Worm (Caenorhabditis elegans) whole organism, early embryonic: Measurements from ENCODE around the gene C29G2.3.
"Not testable (repeated sequence)": the region's sequence is repeated elsewhere in the genome, so short reads cannot be mapped to it uniquely, and the experiment has no call there.

Experiments
- B0310.2 ChIP-seq: sonication (generic microtip); optimal IDR thresholded peaks from 2 replicates; lab custom pipeline; 2016; ENCODE audit warnings: mild to moderate bottlenecking, missing genetic modification characterization, missing compliant biosample characterization
- F13C5.2 ChIP-seq: sonication (generic microtip); optimal IDR thresholded peaks from 2 replicates; lab custom pipeline; 2017; ENCODE audit warnings: mild to moderate bottlenecking, missing genetic modification characterization, inconsistent platforms, missing compliant biosample characterization
- aly-1 ChIP-seq: sonication (generic microtip); optimal IDR thresholded peaks from 2 replicates; lab custom pipeline; 2016; ENCODE audit warnings: missing genetic modification characterization, missing compliant biosample characterization
- ama-1 ChIP-seq: fragments of 150-350 bp; optimal IDR thresholded peaks from 2 replicates; lab custom pipeline; 2014
- ceh-13 ChIP-seq: fragments of 200-800 bp; sonication (Bioruptor generic); optimal IDR thresholded peaks from 2 replicates; lab custom pipeline; 2018; ENCODE audit warnings: mild to moderate bottlenecking, missing genetic modification characterization, missing compliant biosample characterization
- ceh-36 ChIP-seq: sonication (generic microtip); optimal IDR thresholded peaks from 2 replicates; lab custom pipeline; 2016; ENCODE audit warnings: missing genetic modification characterization, inconsistent platforms, missing compliant biosample characterization
- ets-7 ChIP-seq: sonication (generic microtip); optimal IDR thresholded peaks from 2 replicates; lab custom pipeline; 2016; ENCODE audit warnings: missing genotype, missing genetic modification characterization, missing compliant biosample characterization
- flt-1 ChIP-seq: fragments of 200-800 bp; sonication (Bioruptor generic); IDR thresholded peaks from 2 replicates; pipeline ENCODE4 v1.3.6; 2022; ENCODE audit warnings: missing genetic modification characterization, missing compliant biosample characterization
- hmbx-1 ChIP-seq: sonication (generic microtip); optimal IDR thresholded peaks from 2 replicates; lab custom pipeline; 2016; ENCODE audit warnings: mild to moderate bottlenecking, missing genetic modification characterization, missing compliant biosample characterization
- hmg-4 ChIP-seq: fragments of 200-800 bp; sonication (Bioruptor generic); optimal IDR thresholded peaks from 2 replicates; lab custom pipeline; 2018; ENCODE audit warnings: mild to moderate bottlenecking, missing genetic modification characterization, missing compliant biosample characterization
- hnd-1 ChIP-seq: sonication (generic microtip); optimal IDR thresholded peaks from 2 replicates; lab custom pipeline; 2016; ENCODE audit warnings: missing genetic modification characterization, missing compliant biosample characterization
- pes-1 ChIP-seq: fragments of 200-800 bp; sonication (Bioruptor generic); IDR thresholded peaks from 2 replicates; pipeline ENCODE4 v1.3.6; 2022; ENCODE audit warnings: missing genetic modification reagents, missing genetic modification characterization, missing compliant biosample characterization
- scrt-1 ChIP-seq: fragments of 200-800 bp; sonication (Bioruptor generic); IDR thresholded peaks from 2 replicates; pipeline ENCODE4 v1.3.6; 2022; ENCODE audit warnings: missing genetic modification characterization, missing compliant biosample characterization
- sea-1 ChIP-seq: fragments of 200-800 bp; sonication (Bioruptor generic); conservative IDR thresholded peaks from 2 replicates; pipeline ENCODE4 v1.3.6; 2022; ENCODE audit warnings: missing genetic modification characterization, missing compliant biosample characterization
- tbx-11 ChIP-seq: fragments of 200-800 bp; sonication (Bioruptor generic); IDR thresholded peaks from 2 replicates; pipeline ENCODE4 v1.3.6; 2022; ENCODE audit warnings: missing genetic modification characterization, missing compliant biosample characterization
- tbx-37 ChIP-seq: fragments of 200-800 bp; sonication (Bioruptor generic); conservative IDR thresholded peaks from 2 replicates; pipeline ENCODE4 v1.3.6; 2022; ENCODE audit warnings: missing genetic modification reagents, missing genetic modification characterization, missing compliant biosample characterization
- tra-4 ChIP-seq: sonication (generic microtip); optimal IDR thresholded peaks from 2 replicates; lab custom pipeline; 2017; ENCODE audit warnings: missing genetic modification characterization, missing compliant biosample characterization

C29G2.3 gene

DNA sequence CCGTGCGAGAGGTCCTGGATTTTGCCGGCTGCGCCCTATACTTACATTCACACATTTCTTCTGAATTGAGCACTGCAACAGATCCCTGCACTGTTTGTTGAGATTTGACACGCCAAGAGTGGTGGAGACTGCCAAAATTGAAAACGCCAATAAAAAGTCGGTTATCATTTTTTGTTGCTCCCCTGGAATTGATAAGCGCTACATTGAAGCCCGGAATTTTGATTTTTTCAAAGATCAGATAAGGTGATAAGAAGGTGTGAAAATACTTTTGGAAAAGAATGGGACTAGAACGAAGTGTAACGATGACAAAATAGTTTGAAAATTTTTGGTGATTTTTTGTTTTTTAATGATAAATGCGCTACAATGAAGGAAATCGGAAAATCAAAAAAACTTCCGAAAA lies 5.0 kb downstream of the C29G2.3 start, which contains the start of gene C29G2.6:
Gene C29G2.6 (minus strand): TSS at position 182 of the 400 bp plus-strand sequence.
- TF ChIP-seq hnd-1 (tag; lab: Kevin White, UChicago) = no peak
- no peak for TF ChIP-seq aly-1 (tag; lab: Kevin White, UChicago)
- no peak for TF ChIP-seq B0310.2 (tag; lab: Kevin White, UChicago)
- no peak for TF ChIP-seq flt-1 (GFP tag; lab: Robert Waterston, UW)
- no peak for TF ChIP-seq tra-4 (tag; lab: Kevin White, UChicago)
- no peak for TF ChIP-seq tbx-37
- TF ChIP-seq sea-1 (GFP tag; lab: Robert Waterston, UW) = no peak
- TF ChIP-seq scrt-1 = no peak
- TF ChIP-seq ets-7 (tag; lab: Kevin White, UChicago) = no peak
- no peak for TF ChIP-seq hmg-4 (GFP tag; lab: Kevin White, UChicago)
- no peak for TF ChIP-seq ceh-36
- TF ChIP-seq F13C5.2 (tag; lab: Kevin White, UChicago) = no peak

DNA sequence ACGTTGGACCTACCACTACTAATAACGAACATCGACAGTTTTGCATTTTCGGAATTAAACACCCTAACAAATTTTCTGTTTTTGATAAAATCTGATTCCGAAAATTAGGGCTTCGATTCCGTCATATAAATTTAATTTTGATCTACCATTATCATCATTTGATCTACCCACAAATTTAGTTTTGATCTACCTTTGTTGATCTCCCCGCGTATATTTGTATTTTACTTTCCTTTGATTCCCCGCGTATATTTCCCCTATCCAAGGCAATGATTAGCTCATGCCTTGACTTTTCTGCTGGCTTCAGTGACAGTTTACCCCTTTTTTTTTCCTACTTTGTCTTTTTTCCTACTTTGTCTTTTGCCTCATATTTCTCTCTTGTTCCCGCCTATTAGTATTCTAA lies 9.1 kb downstream of the C29G2.3 start:
- no peak for TF ChIP-seq tbx-37
- no peak for TF ChIP-seq hmg-4 (GFP tag; lab: Kevin White, UChicago)
- TF ChIP-seq ama-1 (lab: Kevin White, UChicago) = no peak
- TF ChIP-seq tbx-11 (GFP tag; lab: Robert Waterston, UW) = no peak
- TF ChIP-seq ceh-36 = no peak
- TF ChIP-seq tra-4 (tag; lab: Kevin White, UChicago) = no peak
- TF ChIP-seq flt-1 (GFP tag; lab: Robert Waterston, UW) = no peak
- no peak for TF ChIP-seq F13C5.2 (tag; lab: Kevin White, UChicago)
- TF ChIP-seq hnd-1 (tag; lab: Kevin White, UChicago) = no peak

DNA sequence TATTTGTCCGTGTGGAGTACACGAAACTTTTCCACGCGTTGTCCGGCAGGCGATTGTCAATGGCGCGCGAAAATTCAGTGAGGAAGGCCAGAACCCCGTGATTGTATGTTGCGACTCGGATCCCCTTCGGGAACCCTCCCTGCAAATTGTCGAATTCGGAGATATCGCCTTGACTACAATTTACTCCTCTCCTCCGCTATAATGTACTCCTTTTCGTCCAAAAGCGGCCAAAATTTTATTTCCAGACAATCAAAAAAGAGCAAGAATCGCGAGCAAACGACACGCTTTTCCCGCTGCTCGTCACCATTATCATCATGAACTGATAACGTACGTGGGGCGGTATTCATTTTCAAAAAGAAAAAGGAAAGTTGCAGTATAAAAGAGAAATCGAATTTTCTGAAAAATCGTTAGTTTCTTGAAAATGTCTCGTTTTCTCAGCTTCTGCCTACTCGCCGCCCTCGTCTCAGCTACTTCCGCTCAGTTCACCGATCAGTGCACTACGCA lies 11.5 kb downstream of the C29G2.3 start, which contains the start of gene irg-3:
Gene irg-3 (plus strand): TSS at position 419 of the 504 bp plus-strand sequence.
- TF ChIP-seq flt-1 (GFP tag; lab: Robert Waterston, UW) (no peak), aly-1 (tag; lab: Kevin White, UChicago) (no peak)

DNA sequence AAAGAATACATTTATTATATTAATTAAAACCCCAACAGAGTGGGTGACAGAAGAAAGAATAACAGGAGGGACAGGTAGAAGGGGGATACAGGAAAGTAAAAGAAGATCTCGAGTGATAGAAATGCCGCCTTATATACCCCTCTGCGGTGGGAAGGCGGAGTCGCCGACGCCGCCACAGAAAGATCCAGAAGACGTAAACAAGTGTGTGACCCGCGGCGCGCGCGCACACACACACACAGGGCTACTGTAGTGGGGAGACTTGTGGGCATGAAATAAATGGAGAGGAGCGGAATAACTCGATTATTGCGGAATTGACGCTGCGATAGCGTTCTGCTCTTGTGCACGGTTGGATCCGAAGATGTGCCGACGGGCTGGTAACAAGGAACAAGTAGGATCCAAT lies 15.0 kb downstream of the C29G2.3 start:
- TF ChIP-seq hmbx-1 (tag; lab: Kevin White, UChicago) = no peak
- TF ChIP-seq scrt-1 = no peak
- no peak for TF ChIP-seq ama-1 (lab: Kevin White, UChicago)
- no peak for TF ChIP-seq flt-1 (GFP tag; lab: Robert Waterston, UW)
- TF ChIP-seq sea-1 (GFP tag; lab: Robert Waterston, UW) = no peak
- no peak for TF ChIP-seq ets-7 (tag; lab: Kevin White, UChicago)
- no peak for TF ChIP-seq F13C5.2 (tag; lab: Kevin White, UChicago)
- TF ChIP-seq B0310.2 (tag; lab: Kevin White, UChicago) = no peak
- no peak for TF ChIP-seq aly-1 (tag; lab: Kevin White, UChicago)
- TF ChIP-seq tra-4 (tag; lab: Kevin White, UChicago) = no peak
- no peak for TF ChIP-seq tbx-37
- TF ChIP-seq tbx-11 (GFP tag; lab: Robert Waterston, UW) = no peak
- no peak for TF ChIP-seq hnd-1 (tag; lab: Kevin White, UChicago)
- TF ChIP-seq hmg-4 (GFP tag; lab: Kevin White, UChicago) = no peak

DNA sequence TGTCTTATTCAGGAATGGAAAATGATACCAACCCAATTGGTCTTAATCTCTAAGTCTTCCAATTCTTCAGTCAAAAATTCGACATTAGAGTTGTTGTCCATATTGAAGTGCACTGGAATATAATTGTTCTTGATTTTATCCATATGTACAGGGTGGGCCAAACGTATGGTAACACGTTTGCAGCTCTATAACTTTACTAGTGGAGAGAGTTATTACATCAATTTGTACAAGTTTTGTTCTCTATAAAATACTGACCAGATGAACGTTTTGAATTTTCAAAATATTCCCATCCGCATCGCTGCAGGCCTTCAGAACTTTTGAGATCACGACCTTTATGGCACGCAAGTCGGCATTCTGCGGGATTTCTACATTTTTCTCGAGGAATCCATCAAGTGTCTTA lies 18.1 kb downstream of the C29G2.3 start, which contains the start of gene F53E10.5:
Gene F53E10.5 (minus strand): TSS at position 101 of the 400 bp plus-strand sequence.
- not testable (repeated sequence) for TF ChIP-seq flt-1 (GFP tag; lab: Robert Waterston, UW); scrt-1; tbx-37

DNA sequence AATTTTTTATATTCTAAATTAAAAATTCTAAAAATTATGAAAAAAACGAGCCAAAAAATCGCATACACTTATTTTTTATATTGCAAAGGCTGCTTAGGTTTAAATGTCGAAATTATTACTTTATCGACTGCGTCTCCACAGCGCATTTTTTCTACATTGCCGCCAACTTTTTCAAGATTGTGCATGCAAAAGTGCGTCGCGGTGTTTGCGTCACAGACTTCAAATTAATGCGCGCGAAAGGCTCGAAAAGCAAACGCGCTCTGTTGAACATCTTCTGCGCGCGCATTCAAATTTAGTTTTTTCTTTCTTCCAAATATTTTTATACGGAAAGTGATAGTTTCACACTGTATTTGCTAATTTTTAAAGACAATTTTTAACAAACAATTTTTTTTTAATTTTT lies 19.8 kb downstream of the C29G2.3 start:
- TF ChIP-seq hnd-1 (tag; lab: Kevin White, UChicago) (no peak), B0310.2 (tag; lab: Kevin White, UChicago) (no peak), tbx-11 (GFP tag; lab: Robert Waterston, UW) (0 out of 2 replicates have a peak, but pooled peaks have one; percentile 18), sea-1 (GFP tag; lab: Robert Waterston, UW) (no peak), F13C5.2 (tag; lab: Kevin White, UChicago) (peak; percentile 4), ceh-13 (GFP tag; lab: Kevin White, UChicago) (no peak), hmbx-1 (tag; lab: Kevin White, UChicago) (no peak), pes-1 (GFP tag; lab: Robert Waterston, UW) (peak; percentile 52; the same call in 1 of the 2 replicates)

DNA sequence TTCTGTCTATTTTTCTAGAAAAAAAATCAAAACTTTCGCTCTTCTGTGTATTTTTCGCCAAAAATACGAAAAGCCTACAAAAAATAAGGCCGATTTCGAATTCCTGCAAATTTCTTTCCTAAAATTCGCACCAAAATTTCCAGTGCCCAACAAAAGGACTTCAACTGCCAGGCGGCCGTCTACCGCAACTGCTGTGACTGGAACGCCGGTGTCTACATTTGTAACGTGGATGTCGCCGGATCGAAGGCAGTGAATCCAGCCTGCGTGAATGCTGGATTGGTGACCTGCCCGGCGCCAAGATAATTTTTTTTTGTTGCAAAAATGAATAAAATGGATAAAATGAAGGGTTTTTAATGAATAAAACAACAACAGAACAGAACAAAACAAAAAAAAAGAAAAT lies 21.1 kb downstream of the C29G2.3 start:
- no peak for TF ChIP-seq pes-1 (GFP tag; lab: Robert Waterston, UW)
- TF ChIP-seq flt-1 (GFP tag; lab: Robert Waterston, UW) = no peak
- no peak for TF ChIP-seq sea-1 (GFP tag; lab: Robert Waterston, UW)
- TF ChIP-seq B0310.2 (tag; lab: Kevin White, UChicago) = no peak

DNA sequence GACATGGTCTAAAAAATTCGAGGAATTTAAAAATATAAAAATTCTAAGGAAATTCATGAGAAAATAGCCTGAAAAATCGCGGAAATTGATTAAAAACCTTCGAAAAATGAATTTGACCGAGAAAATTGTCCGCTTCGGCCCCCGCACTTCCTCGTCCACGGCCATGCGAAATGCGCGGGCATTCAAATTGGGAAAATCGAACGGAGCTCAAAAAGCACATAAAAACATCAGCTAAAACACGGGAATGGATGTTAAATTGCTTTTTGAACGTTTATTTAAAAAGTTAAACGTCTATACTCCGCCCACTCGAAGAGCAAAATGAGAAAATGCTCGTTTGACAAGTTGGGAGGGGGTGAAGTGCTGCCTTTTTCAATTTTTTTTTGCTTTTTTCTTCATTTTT lies 22.4 kb downstream of the C29G2.3 start, which contains the start of gene F53E10.6:
Gene F53E10.6 (minus strand): TSS at position 8 of the 400 bp plus-strand sequence.
- TF ChIP-seq ama-1 (lab: Kevin White, UChicago) = no peak
- TF ChIP-seq hmbx-1 (tag; lab: Kevin White, UChicago) = no peak
- TF ChIP-seq pes-1 (GFP tag; lab: Robert Waterston, UW) = peak; percentile 53; the same call in 1 of the 2 replicates
- no peak for TF ChIP-seq ceh-13 (GFP tag; lab: Kevin White, UChicago)
- TF ChIP-seq sea-1 (GFP tag; lab: Robert Waterston, UW) = no peak
- TF ChIP-seq scrt-1 = no peak
- TF ChIP-seq tbx-37 = peak; percentile 60; the same call in 1 of the 2 replicates
- no peak for TF ChIP-seq ceh-36
- TF ChIP-seq aly-1 (tag; lab: Kevin White, UChicago) = no peak
- TF ChIP-seq ets-7 (tag; lab: Kevin White, UChicago) = no peak
- TF ChIP-seq tbx-11 (GFP tag; lab: Robert Waterston, UW) = 0 out of 2 replicates have a peak, but pooled peaks have one; percentile 16
- TF ChIP-seq flt-1 (GFP tag; lab: Robert Waterston, UW) = no peak
- no peak for TF ChIP-seq F13C5.2 (tag; lab: Kevin White, UChicago)
- TF ChIP-seq hmg-4 (GFP tag; lab: Kevin White, UChicago) = no peak
- TF ChIP-seq B0310.2 (tag; lab: Kevin White, UChicago) = no peak
- TF ChIP-seq tra-4 (tag; lab: Kevin White, UChicago) = no peak
- TF ChIP-seq hnd-1 (tag; lab: Kevin White, UChicago) = no peak
